Fruit fly (Drosophila melanogaster): ENCODE measurements around the gene CG5114.

Gene CG5114

DNA sequence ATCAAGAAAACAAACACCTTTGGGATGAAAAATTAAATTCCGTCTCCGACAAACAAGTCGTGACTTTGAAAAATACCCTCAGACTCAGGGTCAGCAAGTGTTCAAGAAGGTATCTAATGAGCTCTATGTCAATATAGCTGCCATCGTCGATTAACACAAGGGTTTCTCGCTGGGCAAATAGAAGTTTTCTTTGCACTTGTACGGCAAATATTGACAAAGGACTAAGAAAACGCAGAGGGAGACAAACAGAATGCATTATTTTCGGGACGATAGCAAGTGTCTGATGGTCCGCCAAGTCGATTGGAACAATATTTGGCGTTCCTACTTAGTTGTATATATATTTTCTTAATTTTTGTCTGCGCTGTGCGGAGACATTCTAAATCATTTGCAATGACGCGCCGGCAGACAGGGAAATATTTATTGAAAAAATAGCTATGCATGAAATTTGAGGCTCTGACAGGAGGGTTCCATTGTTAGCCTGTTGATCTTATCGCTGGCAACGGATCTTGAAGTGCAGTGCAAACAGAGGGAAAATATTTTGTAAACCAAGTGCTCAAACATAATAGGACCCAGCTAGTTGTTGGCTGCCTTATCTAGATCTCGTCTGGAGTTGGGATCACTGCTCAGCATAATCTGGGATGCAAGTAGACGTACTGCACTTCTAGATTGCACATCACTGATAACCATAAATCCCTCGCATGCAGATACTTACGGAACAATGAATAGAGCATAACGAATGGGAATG is 26.2 kb upstream of the CG5114 start (continued):
- TF ChIP-seq odd (GFP tag; optimal IDR thresholded peaks at IDR 0.05) (peak; percentile 37), tin (GFP tag; optimal IDR thresholded peaks at IDR 0.05) (no peak), CG16815 (GFP tag; optimal IDR thresholded peaks at IDR 0.05) (peak; percentile 2), Gug (GFP tag; IDR thresholded peaks at IDR 0.05) (no peak), CG16863 (GFP tag; optimal IDR thresholded peaks at IDR 0.05) (peak; percentile 4), cas (GFP tag; IDR thresholded peaks at IDR 0.05) (no peak), CG13775 (GFP tag; optimal IDR thresholded peaks at IDR 0.05) (no peak), kni (GFP tag; optimal IDR thresholded peaks at IDR 0.05) (peak; percentile 52), CG7556 (GFP tag; optimal IDR thresholded peaks at IDR 0.05) (peak; percentile 38), unpg (GFP tag; optimal IDR thresholded peaks at IDR 0.05) (peak; percentile 24), Ada2b (GFP tag; IDR thresholded peaks at IDR 0.05) (no peak), CG7987 (GFP tag; optimal IDR thresholded peaks at IDR 0.05) (no peak), CG15011 (GFP tag; optimal IDR thresholded peaks at IDR 0.05) (peak; percentile 19), Jarid2 (GFP tag; optimal IDR thresholded peaks at IDR 0.05) (no peak), CG5245 (GFP tag; optimal IDR thresholded peaks at IDR 0.05) (no peak), CG17186 (GFP tag; optimal IDR thresholded peaks at IDR 0.05) (no peak), croc (GFP tag; conservative IDR thresholded peaks at IDR 0.05) (no peak), mirr (GFP tag; optimal IDR thresholded peaks at IDR 0.05) (no peak), CG4854 (GFP tag; optimal IDR thresholded peaks at IDR 0.05) (peak; percentile 14), CG18619 (GFP tag; optimal IDR thresholded peaks at IDR 0.05) (peak; percentile 16), ac (GFP tag; optimal IDR thresholded peaks at IDR 0.05) (peak; percentile 98), CG9215 (GFP tag; IDR thresholded peaks at IDR 0.05) (no peak), CG13123 (GFP tag; optimal IDR thresholded peaks at IDR 0.05) (peak; percentile 29), CG11723 (GFP tag; optimal IDR thresholded peaks at IDR 0.05) (peak; percentile 39), CG34224 (GFP tag; IDR thresholded peaks at IDR 0.05; ENCODE audit: partially characterized antibody) (no peak), psq (GFP tag; optimal IDR thresholded peaks at IDR 0.05) (peak; percentile 54), Vsx1 (GFP tag; optimal IDR thresholded peaks at IDR 0.05) (peak; percentile 54), CG4707 (GFP tag; optimal IDR thresholded peaks at IDR 0.05) (no peak), CG1602 (GFP tag; optimal IDR thresholded peaks at IDR 0.05) (peak; percentile 39), sens (GFP tag) (peak; percentile 93), insv (GFP tag; optimal IDR thresholded peaks at IDR 0.05) (peak in 1 of 2 experiments; percentile 63), twi (tag; optimal IDR thresholded peaks at IDR 0.05) (peak; percentile 33), CG6791 (GFP tag; IDR thresholded peaks at IDR 0.05; ENCODE audit: partially characterized antibody) (no peak), CG3838 (GFP tag; optimal IDR thresholded peaks at IDR 0.05) (peak; percentile 24), CG31441 (GFP tag; IDR thresholded peaks at IDR 0.05) (peak; percentile 52), klu (GFP tag; IDR thresholded peaks at IDR 0.05) (no peak), CG4360 (GFP tag; IDR thresholded peaks at IDR 0.05) (no peak), Atf-2 (GFP tag; optimal IDR thresholded peaks at IDR 0.05) (peak; percentile 21), CG10267 (tag; optimal IDR thresholded peaks at IDR 0.05) (peak; percentile 50), CG2712 (tag; optimal IDR thresholded peaks at IDR 0.05) (peak; percentile 61), repo (GFP tag; optimal IDR thresholded peaks at IDR 0.05) (no peak), CG17829 (tag; optimal IDR thresholded peaks at IDR 0.05) (peak; percentile 42), crol (GFP tag; IDR thresholded peaks at IDR 0.05) (no peak), CG14860 (GFP tag; IDR thresholded peaks at IDR 0.05; ENCODE audit: partially characterized antibody) (no peak), Tbp (GFP tag; optimal IDR thresholded peaks at IDR 0.05) (no peak), Taf1 (GFP tag; IDR thresholded peaks at IDR 0.05) (no peak), CG17802 (tag; optimal IDR thresholded peaks at IDR 0.05) (no peak), CG12219 (GFP tag; optimal IDR thresholded peaks at IDR 0.05) (peak; percentile 20)

Data from whole organism, embryonic.